Worm (Caenorhabditis elegans) whole organism, L4/young adult: ENCODE data around the gene marc-1.

Source experiments
- W03F9.2 ChIP-seq: fragments of 150-350 bp; optimal IDR thresholded peaks from 2 replicates; lab custom pipeline; 2014; ENCODE audit warnings: missing biosample characterization, missing genetic modification characterization
- dao-5 ChIP-seq: sonication (generic microtip); optimal IDR thresholded peaks from 2 replicates; lab custom pipeline; 2016; ENCODE audit warnings: missing genotype, missing genetic modification characterization, moderate library complexity, missing compliant biosample characterization
- him-1 ChIP-seq: sonication (generic microtip); optimal IDR thresholded peaks from 2 replicates; lab custom pipeline; 2016; ENCODE audit warnings: missing genotype, missing genetic modification reagents, missing genetic modification characterization, missing compliant biosample characterization

DNA sequence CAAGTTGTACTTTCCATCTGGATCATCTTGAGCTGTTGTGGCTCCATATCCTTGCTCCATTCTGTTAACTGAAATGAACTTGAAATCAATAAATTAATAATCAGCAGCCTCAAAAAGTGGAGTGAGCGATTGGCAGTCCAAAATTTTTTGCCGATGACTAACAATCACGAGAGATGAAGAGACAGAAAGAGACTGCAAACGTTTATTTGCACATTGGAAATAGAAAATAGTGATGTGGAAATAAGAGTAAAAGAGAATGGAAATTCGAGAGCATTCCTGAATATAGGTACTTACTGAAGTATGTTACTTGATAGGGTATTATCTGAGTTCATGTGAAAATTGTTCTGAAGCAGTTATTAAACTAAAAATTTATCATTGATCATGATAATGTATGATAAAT lies 29.8 kb upstream of the marc-1 start, which contains the start of gene tag-120:
- no peak for TF ChIP-seq him-1 (tag; lab: Kevin White, UChicago)
- no peak for TF ChIP-seq W03F9.2 (tag; lab: Kevin White, UChicago)
- no peak for TF ChIP-seq dao-5 (tag; lab: Kevin White, UChicago)
